Worm (Caenorhabditis elegans) whole organism, L3 larva: Measurements from ENCODE around the gene pdha-1.

Experiments used
- ceh-9 ChIP-seq: sonication (generic microtip); optimal IDR thresholded peaks from 2 replicates; lab custom pipeline; 2018; ENCODE audit warnings: missing biosample characterization, missing genetic modification characterization
- egl-27 ChIP-seq: sonication (generic microtip); optimal IDR thresholded peaks from 4 replicates; lab custom pipeline; 2017; ENCODE audit warnings: missing biosample characterization, missing genetic modification reagents, missing genetic modification characterization
- elt-2 ChIP-seq: sonication (generic microtip); optimal IDR thresholded peaks from 2 replicates; lab custom pipeline; 2016; ENCODE audit warnings: missing genetic modification reagents, mild to moderate bottlenecking, missing genetic modification characterization, missing compliant biosample characterization
- elt-3 ChIP-seq, 3 experiments: fragments of 150-350 bp in 1 of 3; sonication (generic microtip) in 2 of 3; optimal IDR thresholded peaks; 2 replicates in 2 of 3; 4 replicates in 1 of 3; lab custom pipeline; 2014 to 2017; ENCODE audit warnings: missing biosample characterization in 3 of 3, missing genetic modification characterization in 3 of 3
- fos-1 ChIP-seq: fragments of 150-350 bp; optimal IDR thresholded peaks from 2 replicates; lab custom pipeline; 2014; ENCODE audit warnings: missing biosample characterization, missing genetic modification characterization
- lin-39 ChIP-seq: fragments of 150-350 bp; optimal IDR thresholded peaks from 2 replicates; lab custom pipeline; 2018; ENCODE audit warnings: missing biosample characterization, missing genetic modification reagents, missing genetic modification characterization
- nfya-1 ChIP-seq: sonication (generic microtip); optimal IDR thresholded peaks from 2 replicates; lab custom pipeline; 2017; ENCODE audit warnings: missing genetic modification characterization, mild to moderate bottlenecking, missing compliant biosample characterization, antibody characterized with exemption, moderate library complexity; ENCODE audit not compliant: insufficient read depth
- nhr-11 ChIP-seq: fragments of 150-350 bp; optimal IDR thresholded peaks from 2 replicates; lab custom pipeline; 2014; ENCODE audit warnings: missing biosample characterization, missing genetic modification characterization
- nhr-43 ChIP-seq: sonication (generic microtip); optimal IDR thresholded peaks from 2 replicates; lab custom pipeline; 2016; ENCODE audit warnings: mild to moderate bottlenecking, missing genetic modification characterization, missing compliant biosample characterization; ENCODE audit not compliant: poor library complexity, severe bottlenecking
- nhr-76 ChIP-seq: fragments of 150-350 bp; sonication (generic microtip); optimal IDR thresholded peaks from 5 replicates; lab custom pipeline; 2014; ENCODE audit warnings: missing biosample characterization, missing genetic modification characterization
- nhr-77 ChIP-seq: fragments of 150-350 bp; optimal IDR thresholded peaks from 2 replicates; lab custom pipeline; 2014; ENCODE audit warnings: missing biosample characterization, missing genetic modification characterization
- pqm-1 ChIP-seq: fragments of 150-350 bp; optimal IDR thresholded peaks from 2 replicates; lab custom pipeline; 2017; ENCODE audit warnings: missing biosample characterization, missing genetic modification characterization, inconsistent platforms
- snpc-4 ChIP-seq: fragments of 150-350 bp; optimal IDR thresholded peaks from 2 replicates; lab custom pipeline; 2014; ENCODE audit warnings: missing biosample characterization, missing genetic modification characterization

DNA sequence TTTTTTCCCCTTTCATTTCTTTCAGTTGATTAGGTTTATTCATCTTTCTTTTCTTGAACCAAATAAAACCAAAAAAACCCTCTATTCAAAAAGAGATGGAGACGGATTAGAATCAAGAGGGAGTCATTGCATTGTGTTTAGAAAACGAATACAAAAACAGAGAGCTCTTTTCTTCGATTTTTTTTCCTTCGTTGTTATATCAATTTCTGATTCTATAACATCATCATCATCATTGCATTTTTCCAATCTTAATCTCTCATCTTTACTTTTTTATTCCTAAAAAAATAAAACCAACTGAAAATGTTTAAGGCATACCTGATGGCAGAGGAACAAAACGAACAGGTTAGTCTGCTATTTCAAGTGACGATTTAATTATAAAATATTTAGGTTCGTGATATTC is 7.3 kb upstream of the pdha-1 start, which contains the start of gene T05H10.8:
- TF ChIP-seq nfya-1 (tag; lab: Kevin White, UChicago) (no peak), nhr-77 (tag; lab: Kevin White, UChicago) (no peak), egl-27 (tag; lab: Kevin White, UChicago) (no peak), nhr-76 (tag; lab: Kevin White, UChicago) (no peak), lin-39 (tag; lab: Kevin White, UChicago) (no peak), ceh-9 (tag; lab: Kevin White, UChicago) (no peak), nhr-11 (tag; lab: Kevin White, UChicago) (no peak), snpc-4 (tag; lab: Kevin White, UChicago) (no peak), pqm-1 (tag; lab: Kevin White, UChicago) (no peak), elt-2 (tag; lab: Kevin White, UChicago) (no peak), elt-3 (tag; optimal IDR thresholded peaks at IDR 0.05; lab: Kevin White, UChicago) (no peak), fos-1 (no peak), nhr-43 (tag; lab: Kevin White, UChicago) (no peak)
